Fruit fly (Drosophila melanogaster) whole organism, prepupa: Measurements from ENCODE around the gene CG10587.
A peak's percentile ranks its signal among the peaks of the same experiment; 100 is the strongest.

ENCODE experiments used
- CG10631 ChIP-seq: fragments of 200-800 bp; sonication (Bioruptor generic); optimal IDR thresholded peaks from 2 replicates; lab custom pipeline; 2016; ENCODE audit warnings: missing biosample characterization, missing genetic modification characterization
- CG10669 ChIP-seq: fragments of 200-800 bp; sonication (Bioruptor generic); optimal IDR thresholded peaks from 3 replicates; lab custom pipeline; 2018; ENCODE audit warnings: missing biosample characterization, mild to moderate bottlenecking, missing genetic modification characterization, moderate library complexity
- CG11294 ChIP-seq: fragments of 200-800 bp; sonication (Bioruptor generic); IDR thresholded peaks from 2 replicates; pipeline ENCODE4 v1.3.6; 2022; ENCODE audit warnings: missing biosample characterization, missing genetic modification characterization
- CG11762 ChIP-seq: fragments of 200-800 bp; sonication (Bioruptor generic); optimal IDR thresholded peaks from 3 replicates; lab custom pipeline; 2016; ENCODE audit warnings: missing biosample characterization, missing genetic modification characterization; ENCODE audit not compliant: insufficient read depth
- CG11902 ChIP-seq: fragments of 200-800 bp; sonication (Bioruptor generic); optimal IDR thresholded peaks from 3 replicates; lab custom pipeline; 2016; ENCODE audit warnings: missing biosample characterization, missing genetic modification characterization
- CG15336 ChIP-seq: fragments of 200-800 bp; sonication (Bioruptor generic); IDR thresholded peaks from 2 replicates; pipeline ENCODE4 v1.3.6; 2022; ENCODE audit warnings: missing biosample characterization, missing genetic modification characterization
- CG16779 ChIP-seq: fragments of 200-800 bp; sonication (Bioruptor generic); optimal IDR thresholded peaks from 3 replicates; lab custom pipeline; 2017; ENCODE audit warnings: missing biosample characterization, mild to moderate bottlenecking, missing genetic modification characterization
- CG3032 ChIP-seq: fragments of 200-800 bp; optimal IDR thresholded peaks from 2 replicates; lab custom pipeline; 2019; ENCODE audit warnings: missing biosample characterization, mild to moderate bottlenecking, missing genetic modification characterization, moderate library complexity
- CG32006 ChIP-seq: fragments of 200-800 bp; sonication (Bioruptor generic); optimal IDR thresholded peaks from 3 replicates; lab custom pipeline; 2017; ENCODE audit warnings: missing biosample characterization, mild to moderate bottlenecking, missing genetic modification characterization
- CG34406 ChIP-seq: fragments of 200-800 bp; sonication (Bioruptor generic); optimal IDR thresholded peaks from 3 replicates; lab custom pipeline; 2016; ENCODE audit warnings: missing biosample characterization, missing genetic modification characterization
- CG3919 ChIP-seq: fragments of 200-800 bp; sonication (Bioruptor generic); optimal IDR thresholded peaks from 3 replicates; lab custom pipeline; 2016; ENCODE audit warnings: missing biosample characterization, missing genetic modification characterization
- CG4318 ChIP-seq: fragments of 200-800 bp; sonication (Bioruptor generic); optimal IDR thresholded peaks from 3 replicates; lab custom pipeline; 2017; ENCODE audit warnings: missing biosample characterization, mild to moderate bottlenecking, missing genetic modification characterization
- CG6163 ChIP-seq: fragments of 200-800 bp; sonication (Bioruptor generic); IDR thresholded peaks from 3 replicates; pipeline ENCODE4 v1.3.6; 2022; ENCODE audit warnings: missing biosample characterization, missing genetic modification characterization
- CG6276 ChIP-seq: fragments of 200-800 bp; sonication (Bioruptor generic); optimal IDR thresholded peaks from 2 replicates; lab custom pipeline; 2017; ENCODE audit warnings: missing biosample characterization, mild to moderate bottlenecking, missing genetic modification characterization
- CG6808 ChIP-seq: fragments of 200-800 bp; sonication (Bioruptor generic); optimal IDR thresholded peaks from 3 replicates; lab custom pipeline; 2017; ENCODE audit warnings: missing biosample characterization, missing genetic modification characterization, mild to moderate bottlenecking, moderate library complexity, missing genetic modification reagents
- CG8119 ChIP-seq: fragments of 200-800 bp; sonication (Bioruptor generic); IDR thresholded peaks from 3 replicates; pipeline ENCODE4 v1.3.6; 2022; ENCODE audit warnings: missing biosample characterization, missing genetic modification characterization
- CG8319 ChIP-seq: fragments of 200-800 bp; sonication (Bioruptor generic); optimal IDR thresholded peaks from 3 replicates; lab custom pipeline; 2016; ENCODE audit warnings: missing biosample characterization, missing genetic modification characterization
- CG8632 ChIP-seq: fragments of 200-800 bp; sonication (Bioruptor generic); optimal IDR thresholded peaks from 3 replicates; lab custom pipeline; 2016; ENCODE audit warnings: missing biosample characterization, missing genetic modification characterization
- Eip75B ChIP-seq: fragments of 200-800 bp; sonication (Bioruptor generic); optimal IDR thresholded peaks from 3 replicates; lab custom pipeline; 2016; ENCODE audit warnings: missing biosample characterization, missing genetic modification characterization
- Eip78C ChIP-seq: fragments of 200-800 bp; sonication (Bioruptor generic); peaks from one replicate; lab custom pipeline; 2016; ENCODE audit warnings: missing biosample characterization, missing genetic modification characterization
- Ets21C ChIP-seq: fragments of 200-800 bp; sonication (Bioruptor generic); optimal IDR thresholded peaks from 3 replicates; lab custom pipeline; 2016; ENCODE audit warnings: missing biosample characterization, missing genetic modification characterization
- Ets96B ChIP-seq: fragments of 200-800 bp; optimal IDR thresholded peaks from 2 replicates; lab custom pipeline; 2019; ENCODE audit warnings: missing biosample characterization, mild to moderate bottlenecking, missing genetic modification characterization, moderate library complexity
- Gug ChIP-seq: fragments of 200-800 bp; sonication (Bioruptor generic); IDR thresholded peaks from 2 replicates; pipeline ENCODE4 v1.3.6; 2022; ENCODE audit warnings: missing biosample characterization, missing genetic modification characterization
- Hr4 ChIP-seq: fragments of 200-800 bp; sonication (Bioruptor generic); optimal IDR thresholded peaks from 3 replicates; lab custom pipeline; 2016; ENCODE audit warnings: missing biosample characterization, missing genetic modification characterization
- Lpt ChIP-seq: fragments of 200-800 bp; sonication (Bioruptor generic); optimal IDR thresholded peaks from 3 replicates; lab custom pipeline; 2016; ENCODE audit warnings: missing biosample characterization, missing genetic modification characterization
- Met ChIP-seq: fragments of 200-800 bp; sonication (Bioruptor generic); optimal IDR thresholded peaks from 3 replicates; lab custom pipeline; 2016; ENCODE audit warnings: missing biosample characterization, missing genetic modification characterization
- OdsH ChIP-seq: fragments of 200-800 bp; sonication (Bioruptor generic); optimal IDR thresholded peaks from 3 replicates; lab custom pipeline; 2016; ENCODE audit warnings: missing biosample characterization, missing genetic modification characterization
- Sox15 ChIP-seq: fragments of 200-800 bp; sonication (Bioruptor generic); optimal IDR thresholded peaks from 3 replicates; lab custom pipeline; 2016; ENCODE audit warnings: missing biosample characterization, missing genetic modification characterization
- achi ChIP-seq: fragments of 200-800 bp; sonication (Bioruptor generic); optimal IDR thresholded peaks from 3 replicates; lab custom pipeline; 2016; ENCODE audit warnings: missing biosample characterization, missing genetic modification characterization
- dac ChIP-seq: fragments of 200-800 bp; sonication (Bioruptor generic); optimal IDR thresholded peaks from 2 replicates; lab custom pipeline; 2017; ENCODE audit warnings: missing biosample characterization, mild to moderate bottlenecking, missing genetic modification characterization
- dsx ChIP-seq: fragments of 200-800 bp; optimal IDR thresholded peaks from 3 replicates; lab custom pipeline; 2019; ENCODE audit warnings: missing biosample characterization, mild to moderate bottlenecking, missing genetic modification characterization, moderate library complexity; ENCODE audit not compliant: poor library complexity, severe bottlenecking
- eg ChIP-seq: fragments of 200-800 bp; sonication (Bioruptor generic); IDR thresholded peaks from 3 replicates; pipeline ENCODE4 v1.3.6; 2022; ENCODE audit warnings: missing biosample characterization, missing genetic modification characterization
- fd85E ChIP-seq: fragments of 200-800 bp; sonication (Bioruptor generic); optimal IDR thresholded peaks from 3 replicates; lab custom pipeline; 2016; ENCODE audit warnings: missing biosample characterization, missing genetic modification characterization
- lz ChIP-seq: fragments of 200-800 bp; sonication (Bioruptor generic); optimal IDR thresholded peaks from 3 replicates; lab custom pipeline; 2016; ENCODE audit warnings: missing biosample characterization, missing genetic modification characterization
- spab ChIP-seq: fragments of 200-800 bp; sonication (Bioruptor generic); optimal IDR thresholded peaks from 2 replicates; lab custom pipeline; 2017; ENCODE audit warnings: missing biosample characterization, mild to moderate bottlenecking, missing genetic modification characterization, missing genetic modification reagents
- ss ChIP-seq, 2 experiments: fragments of 200-800 bp; sonication (Bioruptor generic); optimal IDR thresholded peaks; 2 replicates in 1 of 2; 3 replicates in 1 of 2; lab custom pipeline; 2017 to 2018; ENCODE audit warnings: mild to moderate bottlenecking in 2 of 2, missing biosample characterization in 2 of 2, missing genetic modification characterization in 2 of 2, moderate library complexity in 1 of 2
- vri ChIP-seq: fragments of 200-800 bp; sonication (Bioruptor generic); optimal IDR thresholded peaks from 3 replicates; lab custom pipeline; 2016; ENCODE audit warnings: missing biosample characterization, mild to moderate bottlenecking, missing genetic modification characterization

CG10587 gene

dm6 chr3L:20914375-20914774 lies 48.0 kb downstream of the CG10587 start:
- TF ChIP-seq ss (GFP tag; optimal IDR thresholded peaks at IDR 0.05; lab: Kevin White, UChicago), result peak; percentile 12 to 29
- no peak for TF ChIP-seq CG11294
- peak; percentile 69 for TF ChIP-seq CG3032 (tag; lab: Kevin White, UChicago)
- peak; percentile 78 for TF ChIP-seq CG15336 (GFP tag; lab: Robert Waterston, UW)
- no peak for TF ChIP-seq lz (GFP tag; lab: Kevin White, UChicago)
- no peak for TF ChIP-seq Eip75B (GFP tag; lab: Kevin White, UChicago)
- no peak for TF ChIP-seq CG8319 (GFP tag; lab: Kevin White, UChicago)
- TF ChIP-seq Ets96B, result peak; percentile 51
- peak; percentile 29 for TF ChIP-seq Hr4 (GFP tag; lab: Kevin White, UChicago)
- no peak for TF ChIP-seq fd85E (GFP tag; lab: Kevin White, UChicago)
- TF ChIP-seq CG11762 (GFP tag; lab: Kevin White, UChicago), result no peak
- peak; percentile 27 for TF ChIP-seq dsx (GFP tag; lab: Kevin White, UChicago)
- TF ChIP-seq CG11902 (GFP tag; lab: Kevin White, UChicago), result no peak
- TF ChIP-seq CG6163 (GFP tag; lab: Robert Waterston, UW), result peak; percentile 32; the same call in 1 of the 3 replicates
- TF ChIP-seq CG4318, result peak; percentile 72
- peak; percentile 47; the same call in 2 of the 3 replicates for TF ChIP-seq eg (GFP tag; lab: Robert Waterston, UW)
- no peak for TF ChIP-seq Sox15
- peak; percentile 3 for TF ChIP-seq CG8632 (GFP tag; lab: Kevin White, UChicago)
- peak; percentile 54 for TF ChIP-seq Gug
- TF ChIP-seq CG6276, result peak; percentile 78
- no peak for TF ChIP-seq CG3919
- TF ChIP-seq CG34406 (GFP tag; lab: Kevin White, UChicago), result peak; percentile 32
- peak; percentile 44 for TF ChIP-seq CG16779
- TF ChIP-seq dac (GFP tag; lab: Kevin White, UChicago), result peak; percentile 17
- TF ChIP-seq CG8119 (GFP tag; lab: Robert Waterston, UW), result peak; percentile 76
- no peak for TF ChIP-seq Met (GFP tag; lab: Kevin White, UChicago)
- peak; percentile 14 for TF ChIP-seq Eip78C (GFP tag; lab: Kevin White, UChicago)
- TF ChIP-seq achi (GFP tag; lab: Kevin White, UChicago), result peak; percentile 67
- peak; percentile 11 for TF ChIP-seq CG10669 (GFP tag; lab: Kevin White, UChicago)
- peak; percentile 9 for TF ChIP-seq Lpt (GFP tag; lab: Kevin White, UChicago)
- TF ChIP-seq CG10631 (GFP tag; lab: Kevin White, UChicago), result peak; percentile 68
- TF ChIP-seq OdsH, result peak; percentile 25
- peak; percentile 31 for TF ChIP-seq spab (GFP tag; lab: Kevin White, UChicago)
- TF ChIP-seq Ets21C, result no peak
- TF ChIP-seq CG32006 (GFP tag; lab: Kevin White, UChicago), result peak; percentile 86
- TF ChIP-seq vri, result no peak
- TF ChIP-seq CG6808, result peak; percentile 23
